Worm (Caenorhabditis elegans) whole organism, mixed stage, embryonic: ENCODE measurements around the gene C13C4.7.

Experiments used
- lsy-2 ChIP-seq: fragments of 150-350 bp; optimal IDR thresholded peaks from 2 replicates; lab custom pipeline; 2014; ENCODE audit warnings: missing biosample characterization, missing genetic modification characterization
- nhr-237 ChIP-seq: fragments of 150-350 bp; optimal IDR thresholded peaks from 2 replicates; lab custom pipeline; 2014; ENCODE audit warnings: missing biosample characterization, missing genetic modification characterization
- sptf-1 ChIP-seq: sonication (generic microtip); optimal IDR thresholded peaks from 2 replicates; lab custom pipeline; 2017; ENCODE audit warnings: mild to moderate bottlenecking, missing genetic modification characterization, moderate library complexity, missing compliant biosample characterization
- unc-62 ChIP-seq: fragments of 150-350 bp; optimal IDR thresholded peaks from 2 replicates; lab custom pipeline; 2014; ENCODE audit warnings: missing biosample characterization, missing genetic modification reagents, missing genetic modification characterization

DNA sequence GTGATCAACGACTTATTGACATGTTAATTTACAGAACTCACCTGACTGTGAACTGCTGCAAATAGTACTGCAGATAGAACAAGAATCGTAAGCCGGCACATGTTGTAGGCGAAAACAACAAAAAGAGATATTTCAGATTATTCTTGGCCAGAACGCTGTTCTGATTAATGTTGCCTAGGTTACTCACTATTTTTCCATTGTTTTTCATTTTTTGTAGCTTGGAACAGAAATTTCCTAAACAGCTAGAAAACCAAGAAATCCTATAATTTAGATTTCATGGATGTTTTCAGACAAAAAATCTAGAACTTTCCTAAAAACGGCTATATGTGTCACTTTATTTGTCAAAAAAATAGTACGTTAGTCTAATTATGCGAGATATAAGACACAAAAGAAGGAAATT is 34.3 kb upstream of the C13C4.7 start, which contains the start of gene C27A7.9:
- TF ChIP-seq lsy-2 (tag; lab: Kevin White, UChicago) (no peak), nhr-237 (tag; lab: Kevin White, UChicago) (no peak), sptf-1 (no peak), unc-62 (no peak)
